Worm (Caenorhabditis elegans): Measurements from ENCODE around the gene C05D2.8.

Gene C05D2.8

ce11 chrIII:5584647-5585046, 25.5 kb downstream of the C05D2.8 start, which contains the start of gene F56D2.3:
Gene F56D2.3 (plus strand): TSS chrIII:5584947.
- no peak for TF ChIP-seq zag-1 (tag; optimal IDR thresholded peaks at IDR 0.05)
- TF ChIP-seq ceh-28 (tag; optimal IDR thresholded peaks at IDR 0.05), result no peak
- no peak for TF ChIP-seq mdl-1 (tag; optimal IDR thresholded peaks at IDR 0.05)
- no peak for TF ChIP-seq fos-1 (tag; optimal IDR thresholded peaks at IDR 0.05)
- peak; percentile 2 for TF ChIP-seq pha-4 (tag; optimal IDR thresholded peaks at IDR 0.05)

- TF ChIP-seq R02D3.7 (tag; optimal IDR thresholded peaks at IDR 0.05) (no peak), ztf-4 (tag; optimal IDR thresholded peaks at IDR 0.05) (no peak), nhr-11 (tag; optimal IDR thresholded peaks at IDR 0.05) (no peak), elt-2 (tag; optimal IDR thresholded peaks at IDR 0.05) (no peak), nhr-67 (tag; optimal IDR thresholded peaks at IDR 0.05) (no peak), jun-1 (tag; optimal IDR thresholded peaks at IDR 0.05) (no peak), elt-1 (tag; optimal IDR thresholded peaks at IDR 0.05) (no peak), sea-2 (GFP tag; optimal IDR thresholded peaks at IDR 0.05) (no peak)
Measured at ce11 chrIII:5582766-5583165, 27.4 kb downstream of the C05D2.8 start, which contains the start of the genes F56D2.8 and uev-2. Gene F56D2.8 (minus strand): TSS chrIII:5582866. Gene uev-2 (plus strand): TSS chrIII:5583125.

ce11 chrIII:5581049-5581448, 29.1 kb downstream of the C05D2.8 start, which contains the start of gene F56D2.5:
Gene F56D2.5 (minus strand): TSS chrIII:5581419.
- TF ChIP-seq sea-2 (GFP tag; optimal IDR thresholded peaks at IDR 0.05) (no peak), ceh-28 (tag; optimal IDR thresholded peaks at IDR 0.05) (peak; percentile 69)

- no peak for TF ChIP-seq fkh-10 (GFP tag; optimal IDR thresholded peaks at IDR 0.05)
- TF ChIP-seq unc-39 (tag; optimal IDR thresholded peaks at IDR 0.05), result no peak
Measured at ce11 chrIII:5573694-5574093, 36.5 kb downstream of the C05D2.8 start, which contains the start of gene molo-1. Gene molo-1 (plus strand): TSS chrIII:5573994.

- peak; percentile 16 for TF ChIP-seq nfya-1 (tag; optimal IDR thresholded peaks at IDR 0.05; ENCODE audit: insufficient read depth)
- TF ChIP-seq ztf-4 (tag; optimal IDR thresholded peaks at IDR 0.05), result no peak
- no peak for TF ChIP-seq egl-27 (tag; optimal IDR thresholded peaks at IDR 0.05)
Measured at ce11 chrIII:5572806-5573205, 37.3 kb downstream of the C05D2.8 start.

- TF ChIP-seq eor-1 (tag; optimal IDR thresholded peaks at IDR 0.05) (no peak), pha-4 (tag; optimal IDR thresholded peaks at IDR 0.05) (no peak), nfya-1 (tag; optimal IDR thresholded peaks at IDR 0.05; ENCODE audit: insufficient read depth) (peak; percentile 10), lin-39 (tag; optimal IDR thresholded peaks at IDR 0.05) (peak; percentile 36), tbx-2 (tag; optimal IDR thresholded peaks at IDR 0.05) (no peak), hmg-11 (tag; optimal IDR thresholded peaks at IDR 0.05) (no peak), daf-12 (tag; optimal IDR thresholded peaks at IDR 0.05) (no peak), ZK546.5 (tag; optimal IDR thresholded peaks at IDR 0.05) (no peak), unc-39 (tag; optimal IDR thresholded peaks at IDR 0.05) (no peak), nhr-11 (tag; optimal IDR thresholded peaks at IDR 0.05) (no peak), egl-27 (tag; optimal IDR thresholded peaks at IDR 0.05) (no peak), nhr-23 (tag; optimal IDR thresholded peaks at IDR 0.05) (no peak), ceh-82 (tag; optimal IDR thresholded peaks at IDR 0.05) (no peak), aly-2 (tag; optimal IDR thresholded peaks at IDR 0.05) (no peak), nhr-43 (tag; optimal IDR thresholded peaks at IDR 0.05; ENCODE audit: poor library complexity, severe bottlenecking) (no peak), nhr-67 (tag; optimal IDR thresholded peaks at IDR 0.05) (no peak), snpc-4 (tag; optimal IDR thresholded peaks at IDR 0.05) (no peak)
Measured at ce11 chrIII:5570814-5571443, 39.2 kb downstream of the C05D2.8 start.

- TF ChIP-seq ZK546.5 (tag; optimal IDR thresholded peaks at IDR 0.05) (no peak), zag-1 (tag; optimal IDR thresholded peaks at IDR 0.05) (no peak), nhr-28 (tag; optimal IDR thresholded peaks at IDR 0.05) (no peak), egl-27 (tag; optimal IDR thresholded peaks at IDR 0.05) (no peak), elt-1 (tag; optimal IDR thresholded peaks at IDR 0.05) (no peak), snpc-4 (tag; optimal IDR thresholded peaks at IDR 0.05) (no peak), pqm-1 (tag; optimal IDR thresholded peaks at IDR 0.05) (no peak), nhr-12 (tag; optimal IDR thresholded peaks at IDR 0.05) (no peak), lsy-12 (tag; optimal IDR thresholded peaks at IDR 0.05) (no peak), ceh-16 (tag; optimal IDR thresholded peaks at IDR 0.05) (no peak)
Measured at ce11 chrIII:5568679-5569078, 41.5 kb downstream of the C05D2.8 start, which contains the start of gene nspb-12. Gene nspb-12 (minus strand): TSS chrIII:5568779.
